Fruit fly (Drosophila melanogaster): ENCODE results near the gene CG14036.

CG14036 gene

dm6 chr2L:5029809-5030108 lies 25.1 kb downstream of the CG14036 start:
- TF ChIP-seq CG17801 (GFP tag; optimal IDR thresholded peaks at IDR 0.05; ENCODE audit: partially characterized antibody), result no peak

dm6 chr2L:5029049-5029808 lies 25.6 kb downstream of the CG14036 start, which contains the start of gene Col4a1:
TSS of gene Col4a1 (plus strand) at chr2L:5029609.
- no peak for TF ChIP-seq CG17801 (GFP tag; optimal IDR thresholded peaks at IDR 0.05; ENCODE audit: partially characterized antibody)

dm6 chr2L:5028091-5028490 lies 26.7 kb downstream of the CG14036 start, which contains the start of gene vkg:
TSS of gene vkg (minus strand) at chr2L:5028191.
- no peak for TF ChIP-seq CG17801 (GFP tag; optimal IDR thresholded peaks at IDR 0.05; ENCODE audit: partially characterized antibody)

- no peak for TF ChIP-seq CG17801 (GFP tag; optimal IDR thresholded peaks at IDR 0.05; ENCODE audit: partially characterized antibody)
Observed at dm6 chr2L:5027321-5028069, 27.3 kb downstream of the CG14036 start.

- TF ChIP-seq CG17801 (GFP tag; optimal IDR thresholded peaks at IDR 0.05; ENCODE audit: partially characterized antibody), result no peak
Observed at dm6 chr2L:5025557-5025956, 29.3 kb downstream of the CG14036 start.

dm6 chr2L:5022602-5023001 lies 32.2 kb downstream of the CG14036 start:
- TF ChIP-seq CG17801 (GFP tag; optimal IDR thresholded peaks at IDR 0.05; ENCODE audit: partially characterized antibody), result no peak

dm6 chr2L:5020479-5020878 lies 34.3 kb downstream of the CG14036 start:
- TF ChIP-seq CG17801 (GFP tag; optimal IDR thresholded peaks at IDR 0.05; ENCODE audit: partially characterized antibody), result no peak

dm6 chr2L:5010784-5011260 lies 44.0 kb downstream of the CG14036 start, which contains the start of the genes CG31917, Tfb5 and SelT:
TSS of gene CG31917 (minus strand) at chr2L:5010834.
TSS of gene Tfb5 (minus strand) at chr2L:5010834.
TSS of gene SelT (plus strand) at chr2L:5010922.
- TF ChIP-seq CG17801 (GFP tag; optimal IDR thresholded peaks at IDR 0.05; ENCODE audit: partially characterized antibody), result peak; percentile 73

dm6 chr2L:5009306-5010030 lies 45.3 kb downstream of the CG14036 start, which contains the start of gene Rtnl1:
TSS of gene Rtnl1 (minus strand) at chr2L:5009720.
- TF ChIP-seq CG17801 (GFP tag; optimal IDR thresholded peaks at IDR 0.05; ENCODE audit: partially characterized antibody), result peak; percentile 42

- peak; percentile 52 for TF ChIP-seq CG17801 (GFP tag; optimal IDR thresholded peaks at IDR 0.05; ENCODE audit: partially characterized antibody)
Observed at dm6 chr2L:5007256-5007655, 47.6 kb downstream of the CG14036 start.

dm6 chr2L:5006323-5006722 lies 48.5 kb downstream of the CG14036 start:
- no peak for TF ChIP-seq CG17801 (GFP tag; optimal IDR thresholded peaks at IDR 0.05; ENCODE audit: partially characterized antibody)

- TF ChIP-seq CG17801 (GFP tag; optimal IDR thresholded peaks at IDR 0.05; ENCODE audit: partially characterized antibody), result no peak
Observed at dm6 chr2L:5005464-5005764, 49.4 kb downstream of the CG14036 start.

- TF ChIP-seq CG17801 (GFP tag; optimal IDR thresholded peaks at IDR 0.05; ENCODE audit: partially characterized antibody), result peak; percentile 87
Observed at dm6 chr2L:5004677-5005463, 49.9 kb downstream of the CG14036 start.
